Worm (Caenorhabditis elegans) whole organism, L1 larva: ENCODE results near the gene F54E4.2.

Experiments used
- C16A3.4 ChIP-seq: fragments of 150-350 bp; optimal IDR thresholded peaks from 2 replicates; lab custom pipeline; 2014; ENCODE audit warnings: missing biosample characterization, missing genetic modification characterization
- C34B4.2 ChIP-seq: sonication (generic microtip); optimal IDR thresholded peaks from 2 replicates; lab custom pipeline; 2017; ENCODE audit warnings: mild to moderate bottlenecking, missing genetic modification characterization, missing compliant biosample characterization
- F16B12.6 ChIP-seq: fragments of 150-350 bp; optimal IDR thresholded peaks from 2 replicates; lab custom pipeline; 2014; ENCODE audit warnings: missing biosample characterization, missing genetic modification characterization
- alr-1 ChIP-seq: fragments of 200-800 bp; sonication (Bioruptor generic); optimal IDR thresholded peaks from 2 replicates; lab custom pipeline; 2018; ENCODE audit warnings: borderline replicate concordance, mild to moderate bottlenecking, missing genetic modification characterization, missing compliant biosample characterization
- ceh-63 ChIP-seq: fragments of 200-800 bp; sonication (Bioruptor generic); optimal IDR thresholded peaks from 2 replicates; lab custom pipeline; 2018; ENCODE audit warnings: mild to moderate bottlenecking, missing genetic modification characterization, missing compliant biosample characterization
- ceh-8 ChIP-seq: fragments of 200-800 bp; sonication (Bioruptor generic); optimal IDR thresholded peaks from 2 replicates; lab custom pipeline; 2018; ENCODE audit warnings: mild to moderate bottlenecking, missing genetic modification characterization, moderate library complexity, missing compliant biosample characterization
- ceh-82 ChIP-seq, 3 experiments: fragments of 150-350 bp in 1 of 3; sonication (generic microtip) in 2 of 3; optimal IDR thresholded peaks; 2 replicates each; lab custom pipeline; 2014 to 2017; ENCODE audit warnings: missing biosample characterization in 3 of 3, missing genetic modification characterization in 3 of 3
- ces-1 ChIP-seq: fragments of 150-350 bp; optimal IDR thresholded peaks from 2 replicates; lab custom pipeline; 2014; ENCODE audit warnings: missing biosample characterization, missing genetic modification reagents, missing genetic modification characterization
- dpl-1 ChIP-seq, 3 experiments: fragments of 150-350 bp in 2 of 3; sonication (generic microtip) in 1 of 3; optimal IDR thresholded peaks; 2 replicates each; lab custom pipeline; 2014 to 2017; ENCODE audit warnings: missing biosample characterization in 3 of 3, missing genetic modification characterization in 3 of 3, missing genetic modification reagents in 3 of 3
- dsc-1 ChIP-seq: sonication (generic microtip); optimal IDR thresholded peaks from 2 replicates; lab custom pipeline; 2016; ENCODE audit warnings: mild to moderate bottlenecking, missing genetic modification characterization, missing compliant biosample characterization
- efl-1 ChIP-seq, 4 experiments: fragments of 150-350 bp; optimal IDR thresholded peaks in 3 of 4; peaks in 1 of 4; 1 replicate in 1 of 4; 2 replicates in 3 of 4; lab custom pipeline; 2014; ENCODE audit warnings: missing biosample characterization in 2 of 4, missing genetic modification characterization in 2 of 4, missing genetic modification reagents in 2 of 4
- efl-3 ChIP-seq: fragments of 200-800 bp; sonication (Bioruptor generic); optimal IDR thresholded peaks from 2 replicates; lab custom pipeline; 2018; ENCODE audit warnings: mild to moderate bottlenecking, missing genetic modification characterization, missing compliant biosample characterization
- egl-13 ChIP-seq: sonication (generic microtip); optimal IDR thresholded peaks from 2 replicates; lab custom pipeline; 2016; ENCODE audit warnings: missing genotype, missing genetic modification reagents, missing genetic modification characterization, missing compliant biosample characterization
- elt-2 ChIP-seq: sonication (generic microtip); optimal IDR thresholded peaks from 2 replicates; lab custom pipeline; 2016; ENCODE audit warnings: missing genetic modification characterization, mild to moderate bottlenecking, inconsistent platforms, missing compliant biosample characterization, missing genetic modification reagents
- fkh-10 ChIP-seq: sonication (generic microtip); optimal IDR thresholded peaks from 2 replicates; lab custom pipeline; 2017; ENCODE audit warnings: missing biosample characterization, missing genetic modification reagents, missing genetic modification characterization
- fkh-4 ChIP-seq: sonication (generic microtip); optimal IDR thresholded peaks from 2 replicates; lab custom pipeline; 2016; ENCODE audit warnings: missing compliant biosample characterization, missing genetic modification characterization, borderline replicate concordance
- fkh-8 ChIP-seq: sonication (generic microtip); optimal IDR thresholded peaks from 2 replicates; lab custom pipeline; 2016; ENCODE audit warnings: mild to moderate bottlenecking, missing genetic modification characterization, missing compliant biosample characterization
- grh-1 ChIP-seq: fragments of 200-800 bp; sonication (Bioruptor generic); IDR thresholded peaks from 2 replicates; pipeline ENCODE4 v1.3.6; 2022; ENCODE audit warnings: missing genetic modification reagents, missing genetic modification characterization, missing compliant biosample characterization
- hlh-4 ChIP-seq: sonication (generic microtip); optimal IDR thresholded peaks from 2 replicates; lab custom pipeline; 2016; ENCODE audit warnings: mild to moderate bottlenecking, missing genetic modification characterization, missing compliant biosample characterization
- hpl-2 ChIP-seq: fragments of 150-350 bp; optimal IDR thresholded peaks from 2 replicates; lab custom pipeline; 2014; ENCODE audit warnings: missing biosample characterization, missing genetic modification reagents, missing genetic modification characterization
- isw-1 ChIP-seq: fragments of 200-800 bp; sonication (Bioruptor generic); IDR thresholded peaks from 2 replicates; pipeline ENCODE4 v1.3.6; 2022; ENCODE audit warnings: missing genetic modification characterization, missing compliant biosample characterization
- lin-13 ChIP-seq: fragments of 150-350 bp; optimal IDR thresholded peaks from 2 replicates; lab custom pipeline; 2014; ENCODE audit warnings: missing biosample characterization, missing genetic modification reagents, missing genetic modification characterization
- lin-14 ChIP-seq: fragments of 200-800 bp; sonication (Bioruptor generic); optimal IDR thresholded peaks from 2 replicates; lab custom pipeline; 2018; ENCODE audit warnings: mild to moderate bottlenecking, missing genetic modification characterization, moderate library complexity, missing compliant biosample characterization
- lin-35 ChIP-seq, 2 experiments: fragments of 150-350 bp; optimal IDR thresholded peaks; 2 replicates each; lab custom pipeline; 2014; ENCODE audit warnings: missing biosample characterization in 2 of 2, missing genetic modification characterization in 2 of 2, missing genetic modification reagents in 2 of 2
- lin-39 ChIP-seq: fragments of 150-350 bp; optimal IDR thresholded peaks from 2 replicates; lab custom pipeline; 2014; ENCODE audit warnings: missing biosample characterization, missing genetic modification reagents, missing genetic modification characterization
- mdl-1 ChIP-seq, 2 experiments: fragments of 150-350 bp; optimal IDR thresholded peaks; 2 replicates each; lab custom pipeline; 2014 to 2017; ENCODE audit warnings: missing biosample characterization in 2 of 2, missing genetic modification characterization in 2 of 2, inconsistent platforms in 1 of 2
- mef-2 ChIP-seq: fragments of 150-350 bp; optimal IDR thresholded peaks from 2 replicates; lab custom pipeline; 2014; ENCODE audit warnings: missing biosample characterization, missing genetic modification characterization
- nhr-11 ChIP-seq: fragments of 150-350 bp; optimal IDR thresholded peaks from 2 replicates; lab custom pipeline; 2014; ENCODE audit warnings: missing biosample characterization, missing genetic modification characterization
- nhr-19 ChIP-seq: fragments of 200-800 bp; sonication (Bioruptor generic); conservative IDR thresholded peaks from 2 replicates; pipeline ENCODE4 v1.3.6; 2022; ENCODE audit warnings: missing genetic modification characterization, missing compliant biosample characterization
- nhr-20 ChIP-seq: sonication (generic microtip); optimal IDR thresholded peaks from 2 replicates; lab custom pipeline; 2016; ENCODE audit warnings: mild to moderate bottlenecking, missing genetic modification characterization, missing compliant biosample characterization
- nhr-237 ChIP-seq: fragments of 150-350 bp; optimal IDR thresholded peaks from 2 replicates; lab custom pipeline; 2014; ENCODE audit warnings: missing biosample characterization, missing genetic modification characterization
- nhr-28 ChIP-seq: fragments of 150-350 bp; optimal IDR thresholded peaks from 2 replicates; lab custom pipeline; 2014; ENCODE audit warnings: missing biosample characterization, missing genetic modification characterization
- nhr-47 ChIP-seq: sonication (generic microtip); optimal IDR thresholded peaks from 2 replicates; lab custom pipeline; 2016; ENCODE audit warnings: mild to moderate bottlenecking, missing genetic modification characterization, moderate library complexity, missing compliant biosample characterization
- nhr-71 ChIP-seq: sonication (generic microtip); optimal IDR thresholded peaks from 2 replicates; lab custom pipeline; 2016; ENCODE audit warnings: mild to moderate bottlenecking, missing genetic modification characterization, moderate library complexity, missing compliant biosample characterization
- nhr-84 ChIP-seq: sonication (generic microtip); optimal IDR thresholded peaks from 2 replicates; lab custom pipeline; 2017; ENCODE audit warnings: missing biosample characterization, missing genetic modification characterization
- nhr-85 ChIP-seq: sonication (generic microtip); peaks from one replicate; lab custom pipeline; 2016; ENCODE audit warnings: missing genetic modification characterization, inconsistent platforms, missing compliant biosample characterization
- nhr-90 ChIP-seq: sonication (generic microtip); optimal IDR thresholded peaks from 2 replicates; lab custom pipeline; 2016; ENCODE audit warnings: mild to moderate bottlenecking, missing genetic modification characterization, missing compliant biosample characterization; ENCODE audit not compliant: poor library complexity
- pax-3 ChIP-seq: fragments of 200-800 bp; sonication (Bioruptor generic); optimal IDR thresholded peaks from 2 replicates; lab custom pipeline; 2018; ENCODE audit warnings: mild to moderate bottlenecking, missing genetic modification characterization, moderate library complexity, missing compliant biosample characterization
- rnt-1 ChIP-seq: sonication (generic microtip); optimal IDR thresholded peaks from 2 replicates; lab custom pipeline; 2016; ENCODE audit warnings: mild to moderate bottlenecking, missing genetic modification characterization, moderate library complexity, missing compliant biosample characterization
- snu-23 ChIP-seq: sonication (generic microtip); optimal IDR thresholded peaks from 2 replicates; lab custom pipeline; 2016; ENCODE audit warnings: missing genetic modification characterization, missing compliant biosample characterization
- sup-37 ChIP-seq: fragments of 200-800 bp; sonication (Bioruptor generic); optimal IDR thresholded peaks from 2 replicates; lab custom pipeline; 2018; ENCODE audit warnings: mild to moderate bottlenecking, missing genetic modification characterization, missing compliant biosample characterization
- swsn-7 ChIP-seq: sonication (generic microtip); optimal IDR thresholded peaks from 2 replicates; lab custom pipeline; 2016; ENCODE audit warnings: missing genetic modification characterization, missing compliant biosample characterization
- tlp-1 ChIP-seq: fragments of 150-350 bp; optimal IDR thresholded peaks from 2 replicates; lab custom pipeline; 2014; ENCODE audit warnings: missing biosample characterization, missing genetic modification characterization
- unc-86 ChIP-seq: sonication (generic microtip); optimal IDR thresholded peaks from 2 replicates; lab custom pipeline; 2016; ENCODE audit warnings: missing genetic modification characterization, missing compliant biosample characterization
- unc-98 ChIP-seq: fragments of 200-800 bp; sonication (Bioruptor generic); IDR thresholded peaks from 2 replicates; pipeline ENCODE4 v1.3.6; 2022; ENCODE audit warnings: missing genetic modification characterization, missing compliant biosample characterization
- xbp-1 ChIP-seq: sonication (generic microtip); optimal IDR thresholded peaks from 2 replicates; lab custom pipeline; 2016; ENCODE audit warnings: missing genetic modification characterization, missing compliant biosample characterization
- zip-4 ChIP-seq: fragments of 200-800 bp; sonication (Bioruptor generic); optimal IDR thresholded peaks from 2 replicates; lab custom pipeline; 2018; ENCODE audit warnings: mild to moderate bottlenecking, missing genetic modification characterization, moderate library complexity, missing compliant biosample characterization

F54E4.2 gene

DNA sequence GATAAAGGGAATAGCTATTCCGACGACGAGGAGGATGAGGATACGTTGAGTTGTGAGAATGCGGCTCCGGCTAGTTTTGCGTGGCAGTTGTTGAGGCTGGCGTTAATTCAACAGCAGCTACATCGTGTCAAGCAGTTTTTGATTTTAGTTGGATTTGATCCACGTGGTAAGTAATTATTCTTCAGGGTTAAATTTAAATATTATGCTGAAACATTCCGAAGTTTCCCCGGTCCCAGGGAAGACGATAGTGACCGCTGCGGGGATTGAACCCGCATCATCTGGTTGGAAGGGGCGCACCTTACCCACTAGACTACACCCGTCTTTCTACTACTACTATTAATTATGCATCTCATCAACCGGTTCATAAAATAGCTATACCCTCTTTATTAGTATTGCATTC, 7.5 kb downstream of the F54E4.2 start:
- no peak for TF ChIP-seq nhr-90 (tag; lab: Kevin White, UChicago)
- no peak for TF ChIP-seq egl-13 (tag; lab: Kevin White, UChicago)
- TF ChIP-seq fkh-10, result no peak
- TF ChIP-seq efl-3, result no peak
- no peak for TF ChIP-seq lin-39
- no peak for TF ChIP-seq ces-1 (GFP tag; lab: Kevin White, UChicago)
- no peak for TF ChIP-seq nhr-20
- no peak for TF ChIP-seq ceh-8 (GFP tag; lab: Kevin White, UChicago)
- no peak for TF ChIP-seq F16B12.6 (tag; lab: Kevin White, UChicago)
- TF ChIP-seq dpl-1 (GFP tag; optimal IDR thresholded peaks at IDR 0.05; lab: Kevin White, UChicago), result no peak
- no peak for TF ChIP-seq C34B4.2 (tag; lab: Kevin White, UChicago)
- TF ChIP-seq elt-2, result no peak
- no peak for TF ChIP-seq mdl-1 (tag; optimal IDR thresholded peaks at IDR 0.05; lab: Kevin White, UChicago)
- TF ChIP-seq hlh-4, result no peak
- no peak for TF ChIP-seq hpl-2
- TF ChIP-seq pax-3, result no peak
- no peak for TF ChIP-seq nhr-11
- TF ChIP-seq, all 84 proteins: peak for 0

DNA sequence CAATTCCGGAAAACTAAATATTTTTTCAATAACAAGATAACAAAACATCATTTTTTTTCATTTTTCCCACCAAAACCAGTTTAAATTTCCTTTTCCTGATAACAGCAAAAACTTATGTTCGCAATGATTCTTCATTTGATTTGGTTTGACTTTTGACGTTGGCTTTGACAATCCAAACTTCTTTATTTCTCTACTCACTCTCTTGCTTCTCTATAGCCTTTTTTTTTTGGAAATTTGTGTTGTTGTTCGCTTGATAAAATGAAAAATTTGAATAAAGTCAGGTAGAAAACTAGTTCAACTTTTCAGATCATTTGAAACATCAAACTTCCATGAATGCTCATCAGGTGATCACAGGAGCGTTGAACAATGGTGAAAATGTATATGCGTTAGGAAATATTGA, 17.6 kb downstream of the F54E4.2 start, which contains the start of gene rbc-1:
rbc-1 (plus strand) TSS at position 301 of the 400 bp plus-strand sequence.
- no peak for TF ChIP-seq zip-4 (GFP tag; lab: Kevin White, UChicago)
- no peak for TF ChIP-seq lin-13 (GFP tag; lab: Kevin White, UChicago)
- TF ChIP-seq nhr-84 (tag; lab: Kevin White, UChicago), result no peak
- TF ChIP-seq nhr-19 (GFP tag; lab: Robert Waterston, UW), result no peak
- TF ChIP-seq lin-39, result no peak
- no peak for TF ChIP-seq nhr-237 (tag; lab: Kevin White, UChicago)
- TF ChIP-seq nhr-28, result no peak
- no peak for TF ChIP-seq sup-37 (GFP tag; lab: Kevin White, UChicago)
- TF ChIP-seq fkh-4 (tag; lab: Kevin White, UChicago), result no peak
- TF ChIP-seq efl-3, result no peak
- no peak for TF ChIP-seq tlp-1 (tag; lab: Kevin White, UChicago)

DNA sequence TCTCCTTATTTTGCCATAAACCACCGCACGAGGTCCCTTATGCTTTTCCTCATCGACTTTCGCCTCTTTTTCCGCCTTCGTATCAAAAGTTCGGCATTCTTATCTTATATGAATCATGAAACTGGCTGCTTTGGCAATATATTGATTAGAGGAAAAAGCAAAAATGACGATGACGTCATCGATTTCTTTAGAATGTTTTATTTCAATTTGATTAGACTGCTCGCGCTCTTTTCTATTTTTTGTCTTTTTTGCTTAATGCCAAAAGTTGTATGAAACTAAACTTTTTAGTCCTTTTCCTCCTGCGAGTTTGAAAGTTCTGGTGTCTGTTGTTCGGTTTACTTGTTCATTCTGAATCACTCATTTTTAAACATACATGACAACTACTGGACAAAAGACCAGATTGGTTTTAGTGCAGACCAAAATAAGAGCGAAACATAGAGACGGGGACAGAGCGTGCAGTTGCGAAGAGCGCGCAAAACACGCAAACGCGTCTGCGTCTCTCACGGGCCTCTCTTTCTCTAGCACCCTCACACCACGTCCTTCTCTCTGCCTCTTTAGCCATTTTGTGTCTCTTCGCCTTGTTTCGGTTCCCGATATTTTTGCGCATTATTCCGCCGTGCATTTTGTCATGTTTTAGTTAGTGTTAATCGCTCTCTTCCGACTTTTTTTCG, 18.5 kb downstream of the F54E4.2 start:
- TF ChIP-seq unc-86 (tag; lab: Kevin White, UChicago), result peak; percentile 46
- TF ChIP-seq grh-1 (GFP tag; lab: Robert Waterston, UW), result peak; percentile 32; the same call in 1 of the 2 replicates
- peak; percentile 59 for TF ChIP-seq nhr-47 (tag; lab: Kevin White, UChicago)
- TF ChIP-seq nhr-71, result peak; percentile 68
- peak; percentile 29 for TF ChIP-seq dsc-1
- TF ChIP-seq snu-23 (GFP tag; lab: Kevin White, UChicago), result peak; percentile 83
- TF ChIP-seq alr-1 (tag; lab: Kevin White, UChicago), result no peak
- peak in 1 of 2 experiments; percentile 72 for TF ChIP-seq efl-1 (optimal IDR thresholded peaks at IDR 0.05; lab: Kevin White, UChicago)
- TF ChIP-seq efl-1 (GFP tag; optimal IDR thresholded peaks at IDR 0.05 in 1 of 2; lab: Kevin White, UChicago), result no peak
- TF ChIP-seq mdl-1 (tag; optimal IDR thresholded peaks at IDR 0.05; lab: Kevin White, UChicago), result peak in 1 of 2 experiments; percentile 66
- peak; percentile 37 for TF ChIP-seq nhr-20
- peak; percentile 86 for TF ChIP-seq lin-14
- TF ChIP-seq unc-98, result no peak
- TF ChIP-seq mef-2 (tag; lab: Kevin White, UChicago), result no peak
- peak; percentile 22 to 83 (median 61) for TF ChIP-seq ceh-82 (tag; optimal IDR thresholded peaks at IDR 0.05; lab: Kevin White, UChicago)
- TF ChIP-seq ceh-8 (GFP tag; lab: Kevin White, UChicago), result peak; percentile 17
- TF ChIP-seq nhr-85 (tag; lab: Kevin White, UChicago), result peak; percentile 76
- peak; percentile 44 for TF ChIP-seq rnt-1 (tag; lab: Kevin White, UChicago)
- TF ChIP-seq fkh-8 (tag; lab: Kevin White, UChicago), result peak; percentile 53
- TF ChIP-seq xbp-1 (tag; lab: Kevin White, UChicago), result peak; percentile 38
- peak; percentile 25 to 49 for TF ChIP-seq lin-35 (GFP tag; optimal IDR thresholded peaks at IDR 0.05; lab: Kevin White, UChicago)
- no peak for TF ChIP-seq C16A3.4
- TF ChIP-seq swsn-7, result peak; percentile 47
- TF ChIP-seq hpl-2, result no peak
- peak; percentile 23 for TF ChIP-seq isw-1
- TF ChIP-seq C34B4.2 (tag; lab: Kevin White, UChicago), result no peak
- no peak for TF ChIP-seq ceh-63 (GFP tag; lab: Kevin White, UChicago)
